Worm (Caenorhabditis elegans) whole organism, mixed stage, embryonic: ENCODE results near the gene F57B1.9.

Experiments used
- M03D4.4 ChIP-seq: sonication (generic microtip); optimal IDR thresholded peaks from 2 replicates; lab custom pipeline; 2017; ENCODE audit warnings: mild to moderate bottlenecking, missing genetic modification characterization, missing compliant biosample characterization
- bed-3 ChIP-seq: fragments of 200-800 bp; sonication (Bioruptor generic); optimal IDR thresholded peaks from 3 replicates; lab custom pipeline; 2018; ENCODE audit warnings: mild to moderate bottlenecking, missing genetic modification characterization, moderate library complexity, missing compliant biosample characterization
- blmp-1 ChIP-seq: fragments of 150-350 bp; optimal IDR thresholded peaks from 2 replicates; lab custom pipeline; 2014; ENCODE audit warnings: missing biosample characterization, missing genetic modification characterization
- ceh-39 ChIP-seq: fragments of 150-350 bp; optimal IDR thresholded peaks from 2 replicates; lab custom pipeline; 2014; ENCODE audit warnings: missing biosample characterization, missing genetic modification characterization
- ceh-83 ChIP-seq: fragments of 200-800 bp; sonication (Bioruptor generic); optimal IDR thresholded peaks from 2 replicates; lab custom pipeline; 2018; ENCODE audit warnings: mild to moderate bottlenecking, missing genetic modification characterization, missing compliant biosample characterization
- ces-1 ChIP-seq: fragments of 150-350 bp; optimal IDR thresholded peaks from 2 replicates; lab custom pipeline; 2014; ENCODE audit warnings: missing biosample characterization, missing genetic modification reagents, missing genetic modification characterization
- cnd-1 ChIP-seq: fragments of 200-800 bp; sonication (Bioruptor generic); optimal IDR thresholded peaks from 2 replicates; lab custom pipeline; 2018; ENCODE audit warnings: mild to moderate bottlenecking, missing genetic modification characterization, missing compliant biosample characterization
- drap-1 ChIP-seq: fragments of 200-800 bp; sonication (Bioruptor generic); optimal IDR thresholded peaks from 3 replicates; lab custom pipeline; 2018; ENCODE audit warnings: mild to moderate bottlenecking, missing genetic modification characterization, missing compliant biosample characterization
- elt-1 ChIP-seq: sonication (generic microtip); optimal IDR thresholded peaks from 2 replicates; lab custom pipeline; 2017; ENCODE audit warnings: missing genetic modification characterization, mild to moderate bottlenecking, missing compliant biosample characterization, antibody characterized with exemption, moderate library complexity, borderline replicate concordance; ENCODE audit not compliant: insufficient read depth
- elt-3 ChIP-seq: fragments of 150-350 bp; optimal IDR thresholded peaks from 2 replicates; lab custom pipeline; 2014; ENCODE audit warnings: missing biosample characterization, missing genetic modification characterization
- flh-1 ChIP-seq: fragments of 200-800 bp; sonication (Bioruptor generic); optimal IDR thresholded peaks from 2 replicates; lab custom pipeline; 2018; ENCODE audit warnings: mild to moderate bottlenecking, missing genetic modification characterization, moderate library complexity, missing compliant biosample characterization
- ham-2 ChIP-seq: fragments of 200-800 bp; sonication (Bioruptor generic); optimal IDR thresholded peaks from 2 replicates; lab custom pipeline; 2018; ENCODE audit warnings: mild to moderate bottlenecking, missing genetic modification characterization, missing compliant biosample characterization
- hlh-1 ChIP-seq: fragments of 150-350 bp; optimal IDR thresholded peaks from 2 replicates; lab custom pipeline; 2014; ENCODE audit warnings: missing biosample characterization, missing genetic modification reagents, missing genetic modification characterization
- lin-13 ChIP-seq: fragments of 150-350 bp; optimal IDR thresholded peaks from 2 replicates; lab custom pipeline; 2014; ENCODE audit warnings: missing biosample characterization, missing genetic modification characterization
- lin-32 ChIP-seq: fragments of 200-800 bp; sonication (Bioruptor generic); optimal IDR thresholded peaks from 2 replicates; lab custom pipeline; 2018; ENCODE audit warnings: mild to moderate bottlenecking, missing genetic modification characterization, missing compliant biosample characterization
- lsy-2 ChIP-seq: fragments of 150-350 bp; optimal IDR thresholded peaks from 2 replicates; lab custom pipeline; 2014; ENCODE audit warnings: missing biosample characterization, missing genetic modification characterization
- mab-5 ChIP-seq: fragments of 150-350 bp; optimal IDR thresholded peaks from 2 replicates; lab custom pipeline; 2014; ENCODE audit warnings: missing biosample characterization, missing genetic modification characterization
- mep-1 ChIP-seq: fragments of 150-350 bp; optimal IDR thresholded peaks from 2 replicates; lab custom pipeline; 2017; ENCODE audit warnings: missing biosample characterization, missing genetic modification reagents, missing genetic modification characterization, inconsistent platforms
- mls-2 ChIP-seq: sonication (generic microtip); optimal IDR thresholded peaks from 2 replicates; lab custom pipeline; 2016; ENCODE audit warnings: mild to moderate bottlenecking, missing genetic modification characterization, moderate library complexity, missing compliant biosample characterization
- nhr-12 ChIP-seq: fragments of 150-350 bp; optimal IDR thresholded peaks from 2 replicates; lab custom pipeline; 2014; ENCODE audit warnings: missing biosample characterization, missing genetic modification characterization
- nhr-2 ChIP-seq: fragments of 150-350 bp; optimal IDR thresholded peaks from 2 replicates; lab custom pipeline; 2014; ENCODE audit warnings: missing biosample characterization, missing genetic modification characterization
- nhr-237 ChIP-seq: fragments of 150-350 bp; optimal IDR thresholded peaks from 2 replicates; lab custom pipeline; 2014; ENCODE audit warnings: missing biosample characterization, missing genetic modification characterization
- nhr-76 ChIP-seq: sonication (generic microtip); optimal IDR thresholded peaks from 2 replicates; lab custom pipeline; 2017; ENCODE audit warnings: missing biosample characterization, missing genetic modification characterization
- pha-4 ChIP-seq: fragments of 150-350 bp; optimal IDR thresholded peaks from 2 replicates; lab custom pipeline; 2018; ENCODE audit warnings: missing biosample characterization, missing genetic modification reagents, missing genetic modification characterization
- sem-2 ChIP-seq: fragments of 200-800 bp; sonication (Bioruptor generic); optimal IDR thresholded peaks from 2 replicates; lab custom pipeline; 2018; ENCODE audit warnings: mild to moderate bottlenecking, missing genetic modification characterization, missing compliant biosample characterization
- snpc-4 ChIP-seq: fragments of 150-350 bp; optimal IDR thresholded peaks from 2 replicates; lab custom pipeline; 2014; ENCODE audit warnings: missing biosample characterization, missing genetic modification characterization
- tbx-8 ChIP-seq: fragments of 200-800 bp; sonication (Bioruptor generic); optimal IDR thresholded peaks from 2 replicates; lab custom pipeline; 2018; ENCODE audit warnings: mild to moderate bottlenecking, missing genetic modification characterization, moderate library complexity, missing compliant biosample characterization
- unc-62 ChIP-seq: fragments of 150-350 bp; optimal IDR thresholded peaks from 2 replicates; lab custom pipeline; 2014; ENCODE audit warnings: missing biosample characterization, missing genetic modification reagents, missing genetic modification characterization
- zip-8 ChIP-seq: fragments of 150-350 bp; optimal IDR thresholded peaks from 2 replicates; lab custom pipeline; 2014; ENCODE audit warnings: missing biosample characterization, missing genetic modification characterization
- ztf-11 ChIP-seq: fragments of 150-350 bp; optimal IDR thresholded peaks from 2 replicates; lab custom pipeline; 2014; ENCODE audit warnings: missing biosample characterization, missing genetic modification characterization

The F57B1.9 gene

DNA sequence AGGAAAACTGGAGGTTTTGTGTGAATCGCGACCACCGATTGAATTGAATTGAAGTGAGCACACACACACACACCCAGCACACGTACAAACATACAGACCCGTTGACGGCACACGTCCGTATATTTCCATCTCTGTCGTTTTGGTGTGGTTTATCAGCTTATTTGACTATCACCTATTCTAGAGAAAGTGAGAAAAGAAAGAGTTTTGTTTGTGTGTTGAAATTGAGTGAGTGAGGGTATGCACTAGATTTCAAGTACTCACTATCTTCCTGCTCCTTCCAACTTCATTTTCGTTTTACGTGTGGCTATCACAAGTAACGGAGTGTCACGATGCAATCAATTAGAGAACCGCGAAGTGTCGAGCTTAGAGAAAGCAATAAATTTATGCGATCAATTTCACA lies 33.9 kb downstream of the F57B1.9 start:
- TF ChIP-seq ceh-39 (tag; lab: Kevin White, UChicago) (no peak), cnd-1 (tag; lab: Kevin White, UChicago) (no peak), nhr-2 (tag; lab: Kevin White, UChicago) (no peak)

DNA sequence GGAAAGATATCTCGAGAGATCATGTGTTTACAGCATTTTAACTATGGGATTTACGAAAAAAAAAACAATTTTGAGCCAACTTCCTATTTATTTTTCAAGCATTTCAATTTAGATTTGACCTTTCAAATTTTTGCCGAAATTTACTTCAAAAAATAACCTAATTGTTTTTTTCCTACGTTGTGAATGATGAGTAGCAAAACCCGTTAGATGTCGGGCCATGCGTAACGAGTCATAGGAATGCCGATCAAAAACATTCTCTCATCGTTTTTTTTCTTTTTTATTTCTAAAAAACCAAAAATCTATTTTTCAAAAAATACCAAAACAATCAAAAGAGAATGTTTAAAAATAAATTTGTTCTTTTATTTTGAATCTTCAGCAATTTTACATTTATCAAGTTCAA lies 34.8 kb downstream of the F57B1.9 start:
- TF ChIP-seq mep-1 (tag; lab: Kevin White, UChicago) (no peak), elt-3 (tag; lab: Kevin White, UChicago) (no peak), ces-1 (no peak), nhr-76 (tag; lab: Kevin White, UChicago) (no peak), nhr-2 (tag; lab: Kevin White, UChicago) (no peak), ham-2 (GFP tag; lab: Kevin White, UChicago) (no peak), M03D4.4 (tag; lab: Kevin White, UChicago) (no peak), bed-3 (GFP tag; lab: Kevin White, UChicago) (no peak)
- TF ChIP-seq, all 35 proteins: peak for 0

ce11 chrV:13161052-13161451 lies 36.7 kb downstream of the F57B1.9 start:
- TF ChIP-seq snpc-4 (tag; lab: Kevin White, UChicago): no peak
- peak; percentile 4 for TF ChIP-seq unc-62

DNA sequence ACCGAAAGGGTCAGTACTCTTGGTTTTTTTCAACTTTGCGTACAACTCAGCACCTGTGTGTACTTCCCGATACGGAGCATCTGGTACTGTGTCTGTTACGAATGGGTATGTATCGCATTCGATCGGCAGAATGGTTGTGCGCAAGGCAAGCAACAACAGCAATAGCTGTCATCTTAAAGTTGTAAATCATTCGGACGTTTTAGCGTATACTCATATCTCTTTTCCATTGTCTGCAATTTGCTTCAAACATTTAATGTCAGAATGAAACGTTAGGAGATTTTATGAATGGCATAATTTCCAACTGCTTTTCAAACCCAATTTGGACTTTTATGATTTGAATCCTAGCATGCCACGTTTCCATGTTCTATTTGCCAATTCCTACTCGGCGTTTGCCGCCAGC lies 40.6 kb downstream of the F57B1.9 start:
- TF ChIP-seq unc-62 (peak; percentile 57), M03D4.4 (tag; lab: Kevin White, UChicago) (no peak), lsy-2 (tag; lab: Kevin White, UChicago) (no peak), elt-3 (tag; lab: Kevin White, UChicago) (no peak), hlh-1 (tag; lab: Kevin White, UChicago) (no peak), ceh-83 (GFP tag; lab: Kevin White, UChicago) (no peak)

DNA sequence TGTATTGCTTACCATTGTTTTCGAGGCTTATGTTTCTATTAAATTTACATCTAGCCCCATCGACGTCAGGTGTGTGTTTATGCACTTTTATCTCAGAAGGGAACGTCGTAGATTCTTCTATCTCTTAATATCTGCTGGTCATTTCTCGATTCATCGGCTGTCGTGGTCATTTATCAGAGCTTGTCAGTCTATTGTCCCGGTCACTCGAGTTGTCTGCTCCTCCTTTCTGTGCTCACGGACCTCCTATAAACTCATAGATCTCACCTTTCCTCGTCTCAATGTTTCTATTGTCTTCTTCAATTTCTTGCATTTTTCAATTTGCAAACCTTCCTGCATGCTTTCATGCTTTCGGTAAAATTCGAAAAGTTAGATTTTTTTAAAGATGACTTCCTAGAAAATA lies 43.5 kb downstream of the F57B1.9 start:
- TF ChIP-seq elt-3 (tag; lab: Kevin White, UChicago): no peak
- TF ChIP-seq lin-13 (tag; lab: Kevin White, UChicago): no peak
- TF ChIP-seq pha-4 (tag; lab: Kevin White, UChicago): no peak
- TF ChIP-seq cnd-1 (tag; lab: Kevin White, UChicago): no peak
- TF ChIP-seq M03D4.4 (tag; lab: Kevin White, UChicago): no peak
- peak; percentile 89 for TF ChIP-seq hlh-1 (tag; lab: Kevin White, UChicago)
- TF ChIP-seq lsy-2 (tag; lab: Kevin White, UChicago): no peak
- TF ChIP-seq flh-1 (GFP tag; lab: Kevin White, UChicago): no peak
- TF ChIP-seq ham-2 (GFP tag; lab: Kevin White, UChicago): no peak
- TF ChIP-seq unc-62: peak; percentile 97
- no peak for TF ChIP-seq tbx-8 (GFP tag; lab: Kevin White, UChicago)
- no peak for TF ChIP-seq lin-32 (GFP tag; lab: Kevin White, UChicago)
- peak; percentile 40 for TF ChIP-seq mab-5 (tag; lab: Kevin White, UChicago)
- no peak for TF ChIP-seq zip-8 (tag; lab: Kevin White, UChicago)
- TF ChIP-seq sem-2 (GFP tag; lab: Kevin White, UChicago): no peak
- no peak for TF ChIP-seq nhr-12 (tag; lab: Kevin White, UChicago)

DNA sequence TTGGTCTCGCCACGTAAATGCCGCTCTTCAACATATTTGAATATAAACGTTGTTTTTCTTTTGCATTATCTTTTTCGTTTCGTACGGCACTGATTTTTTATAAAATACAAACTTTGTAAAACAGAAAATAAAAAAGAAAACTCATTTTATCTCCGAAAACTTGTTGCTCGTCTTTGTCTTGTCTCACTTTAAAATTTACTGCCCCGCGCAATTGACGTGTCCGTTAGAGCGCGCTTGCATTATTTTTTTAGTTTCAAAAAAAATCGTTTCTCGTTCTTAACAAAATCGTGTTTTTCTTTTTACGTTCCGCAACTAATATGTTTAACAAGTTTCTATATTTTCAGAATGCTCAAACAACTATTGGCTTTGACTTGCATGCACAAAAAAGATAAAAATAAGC lies 45.1 kb downstream of the F57B1.9 start, which contains the start of gene noca-1:
TSS of gene noca-1 (plus strand) at position 345 of the 400 bp plus-strand sequence.
- TF ChIP-seq ham-2 (GFP tag; lab: Kevin White, UChicago) (no peak), ztf-11 (tag; lab: Kevin White, UChicago) (no peak), M03D4.4 (tag; lab: Kevin White, UChicago) (no peak), lsy-2 (tag; lab: Kevin White, UChicago) (no peak), nhr-237 (tag; lab: Kevin White, UChicago) (no peak), mab-5 (tag; lab: Kevin White, UChicago) (no peak), tbx-8 (GFP tag; lab: Kevin White, UChicago) (no peak), flh-1 (GFP tag; lab: Kevin White, UChicago) (no peak), lin-13 (tag; lab: Kevin White, UChicago) (no peak), hlh-1 (tag; lab: Kevin White, UChicago) (no peak), nhr-12 (tag; lab: Kevin White, UChicago) (no peak), ceh-83 (GFP tag; lab: Kevin White, UChicago) (no peak), ceh-39 (tag; lab: Kevin White, UChicago) (no peak), bed-3 (GFP tag; lab: Kevin White, UChicago) (no peak), nhr-76 (tag; lab: Kevin White, UChicago) (no peak), elt-1 (no peak), ces-1 (no peak), mls-2 (tag; lab: Kevin White, UChicago) (no peak), drap-1 (no peak), blmp-1 (no peak)
